Fruit fly (Drosophila melanogaster) whole organism, embryonic: Measurements from ENCODE around the gene CG10029.

Experiments used
- CG10321 ChIP-seq: fragments of 200-800 bp; sonication (Bioruptor generic); IDR thresholded peaks from 2 replicates; pipeline ENCODE4 v1.3.6; 2022; ENCODE audit warnings: missing biosample characterization, missing genetic modification characterization
- CG14667 ChIP-seq: fragments of 200-800 bp; sonication (Bioruptor generic); IDR thresholded peaks from 2 replicates; pipeline ENCODE4 v1.3.6; 2022; ENCODE audit warnings: missing biosample characterization, missing genetic modification characterization
- CG2129 ChIP-seq: fragments of 200-800 bp; sonication (Bioruptor generic); IDR thresholded peaks from 2 replicates; pipeline ENCODE4 v1.3.6; 2022; ENCODE audit warnings: missing biosample characterization, missing genetic modification characterization; ENCODE audit not compliant: partially characterized antibody
- Sin3A ChIP-seq: fragments of >200 bp; optimal IDR thresholded peaks from 2 replicates; lab custom pipeline; 2018
- YL-1 ChIP-seq: fragments of 200-800 bp; sonication (Bioruptor generic); optimal IDR thresholded peaks from 3 replicates; lab custom pipeline; 2017; ENCODE audit warnings: missing biosample characterization, mild to moderate bottlenecking, missing genetic modification characterization
- chm ChIP-seq: fragments of 200-800 bp; sonication (Bioruptor generic); IDR thresholded peaks from 2 replicates; pipeline ENCODE4 v1.3.6; 2022; ENCODE audit warnings: missing biosample characterization, missing genetic modification characterization
- chn ChIP-seq: fragments of 200-800 bp; sonication (Bioruptor generic); optimal IDR thresholded peaks from 2 replicates; lab custom pipeline; 2016; ENCODE audit warnings: missing biosample characterization, missing genetic modification characterization
- fru ChIP-seq: fragments of >200 bp; optimal IDR thresholded peaks from 2 replicates; lab custom pipeline; 2017
- pan ChIP-seq, 4 experiments: fragments of >200 bp in 3 of 4; fragments of 200-800 bp in 1 of 4; sonication (Bioruptor generic) in 1 of 4; optimal IDR thresholded peaks in 3 of 4; IDR thresholded peaks in 1 of 4; 2 replicates each; pipeline versions ENCODE4 v1.3.6 to Lab custom; 2017 to 2022; ENCODE audit warnings: missing biosample characterization in 2 of 4, missing genetic modification characterization in 2 of 4, mixed read lengths in 1 of 4
- pros ChIP-seq: fragments of 200-800 bp; sonication (Bioruptor generic); optimal IDR thresholded peaks from 3 replicates; lab custom pipeline; 2019; ENCODE audit warnings: missing biosample characterization, mild to moderate bottlenecking, missing genetic modification characterization, moderate library complexity

DNA sequence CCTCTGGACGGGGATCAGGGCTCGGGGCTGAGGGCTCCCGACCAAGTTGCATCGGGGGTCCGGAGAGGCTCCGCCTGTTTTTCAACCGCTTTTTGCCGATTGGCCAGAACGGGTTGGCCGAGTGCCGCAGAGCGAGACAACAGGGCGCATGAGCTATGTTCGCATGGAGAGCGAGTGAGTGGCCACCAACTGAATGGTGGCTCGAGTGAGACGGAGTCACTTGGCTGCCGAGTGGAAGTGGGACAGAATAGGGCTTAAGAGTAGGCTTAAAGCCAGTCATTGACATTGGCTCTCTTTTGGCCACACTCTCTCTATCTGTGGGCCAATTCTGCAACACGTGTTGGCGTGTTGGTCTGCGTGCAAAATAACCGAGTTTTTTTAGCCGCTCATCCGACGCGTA lies 4.0 kb downstream of the CG10029 start:
- TF ChIP-seq CG2129 (GFP tag; lab: Robert Waterston, UW) (no peak), CG14667 (GFP tag; lab: Robert Waterston, UW) (no peak), chn (GFP tag; lab: Kevin White, UChicago) (no peak), pros (GFP tag; lab: Kevin White, UChicago) (no peak), chm (GFP tag; lab: Robert Waterston, UW) (no peak), CG10321 (GFP tag; lab: Robert Waterston, UW) (peak; percentile 89), Sin3A (no peak), fru (lab: Kevin White, UChicago) (no peak), YL-1 (GFP tag; lab: Kevin White, UChicago) (no peak), pan (optimal IDR thresholded peaks at IDR 0.05; lab: Kevin White, UChicago) (no peak), pan (GFP tag; optimal IDR thresholded peaks at IDR 0.05 in 1 of 2, IDR thresholded peaks at IDR 0.05 in 1 of 2) (no peak)
